Fruit fly (Drosophila melanogaster): ENCODE results near the gene lectin-29Ca.

DNA sequence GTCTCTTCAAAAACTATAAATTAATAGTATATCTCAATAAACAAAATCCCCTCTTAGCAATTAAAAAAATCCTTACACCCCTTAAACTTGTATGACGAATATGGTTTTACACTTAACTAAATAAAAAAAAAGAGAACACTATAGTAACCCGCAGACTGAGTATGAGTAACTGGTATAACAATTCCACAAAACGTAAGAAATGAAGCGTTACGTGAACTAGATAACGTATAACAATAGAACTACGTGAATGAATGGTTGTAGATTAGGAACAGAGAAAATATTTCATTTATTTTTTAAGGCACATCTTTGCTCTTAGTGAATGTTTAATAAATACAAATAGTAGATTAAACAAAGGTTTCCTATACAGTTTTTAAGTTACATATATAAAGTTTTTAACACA is 38.7 kb downstream of the lectin-29Ca start:
- TF ChIP-seq Sin3A (optimal IDR thresholded peaks at IDR 0.05) (no peak), psq (optimal IDR thresholded peaks at IDR 0.05) (no peak)
